Worm (Caenorhabditis elegans): ENCODE data around the gene F56D6.12.

Gene F56D6.12

DNA sequence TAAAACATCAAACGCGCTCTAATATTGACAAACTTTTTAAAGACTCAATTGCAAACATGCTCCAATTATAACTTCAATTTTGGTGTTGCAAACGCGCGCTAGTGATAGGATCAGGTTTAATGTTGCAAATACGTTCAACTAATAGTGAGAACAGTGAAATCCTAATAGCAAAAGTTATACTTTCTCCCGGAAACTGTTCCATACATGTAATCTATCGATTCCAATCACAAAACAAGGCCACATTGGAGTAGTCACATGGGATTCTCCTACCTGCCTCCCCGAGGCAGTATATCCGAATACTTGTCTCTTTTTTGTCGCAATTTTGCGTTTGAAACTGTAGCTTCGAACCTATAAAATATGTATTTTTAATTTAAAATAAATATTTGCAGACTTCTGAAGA is 38.1 kb upstream of the F56D6.12 start:
- TF ChIP-seq ham-2 (GFP tag; optimal IDR thresholded peaks at IDR 0.05) (no peak), elt-3 (tag; optimal IDR thresholded peaks at IDR 0.05) (no peak), sem-2 (GFP tag; optimal IDR thresholded peaks at IDR 0.05) (no peak), ztf-11 (tag; optimal IDR thresholded peaks at IDR 0.05) (no peak), nhr-237 (tag; optimal IDR thresholded peaks at IDR 0.05) (no peak), blmp-1 (tag; optimal IDR thresholded peaks at IDR 0.05) (no peak), nhr-28 (tag; optimal IDR thresholded peaks at IDR 0.05) (no peak), ceh-39 (tag; optimal IDR thresholded peaks at IDR 0.05) (no peak), nhr-12 (tag; optimal IDR thresholded peaks at IDR 0.05) (no peak), bed-3 (GFP tag; optimal IDR thresholded peaks at IDR 0.05) (no peak), mep-1 (tag; optimal IDR thresholded peaks at IDR 0.05) (no peak), lin-13 (tag; optimal IDR thresholded peaks at IDR 0.05) (no peak), mab-5 (tag; optimal IDR thresholded peaks at IDR 0.05) (no peak), sptf-1 (tag; optimal IDR thresholded peaks at IDR 0.05) (no peak), cnd-1 (tag; optimal IDR thresholded peaks at IDR 0.05) (no peak), ces-1 (GFP tag; optimal IDR thresholded peaks at IDR 0.05) (no peak), mls-2 (tag; optimal IDR thresholded peaks at IDR 0.05) (no peak), elt-1 (tag; optimal IDR thresholded peaks at IDR 0.05; ENCODE audit: borderline replicate concordance, insufficient read depth) (no peak), unc-39 (tag; optimal IDR thresholded peaks at IDR 0.05) (no peak), ceh-83 (GFP tag; optimal IDR thresholded peaks at IDR 0.05) (no peak)

DNA sequence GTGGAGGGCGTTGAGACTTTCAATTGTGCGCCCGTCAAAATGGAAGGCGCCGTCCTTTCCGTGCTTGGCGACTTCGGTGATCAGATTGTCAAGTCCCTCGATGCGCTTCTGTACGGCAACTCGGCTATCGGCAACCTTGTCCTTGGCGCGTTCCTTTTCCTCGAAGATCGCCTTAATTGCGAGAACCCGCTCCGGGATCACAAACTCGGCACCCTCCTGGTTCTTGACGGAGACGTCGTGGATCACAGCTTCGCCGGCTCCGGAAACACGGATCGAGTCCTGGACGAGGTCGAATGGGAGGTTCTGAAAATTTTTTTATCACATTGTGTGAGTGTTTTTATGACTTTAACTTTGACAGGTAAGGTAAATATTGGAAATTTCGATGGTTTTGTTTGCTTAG is 34.7 kb upstream of the F56D6.12 start:
- TF ChIP-seq nhr-12 (tag; optimal IDR thresholded peaks at IDR 0.05) (no peak), ztf-11 (tag; optimal IDR thresholded peaks at IDR 0.05) (no peak), ces-1 (GFP tag; optimal IDR thresholded peaks at IDR 0.05) (no peak), ceh-43 (GFP tag; optimal IDR thresholded peaks at IDR 0.05) (no peak), nhr-76 (tag; optimal IDR thresholded peaks at IDR 0.05) (no peak), lin-32 (GFP tag; optimal IDR thresholded peaks at IDR 0.05) (no peak), nhr-28 (tag; optimal IDR thresholded peaks at IDR 0.05) (no peak), mep-1 (tag; optimal IDR thresholded peaks at IDR 0.05) (no peak), lin-13 (tag; optimal IDR thresholded peaks at IDR 0.05) (no peak), lsy-2 (tag; optimal IDR thresholded peaks at IDR 0.05) (no peak), sem-2 (GFP tag; optimal IDR thresholded peaks at IDR 0.05) (no peak), unc-39 (tag; optimal IDR thresholded peaks at IDR 0.05) (no peak)

DNA sequence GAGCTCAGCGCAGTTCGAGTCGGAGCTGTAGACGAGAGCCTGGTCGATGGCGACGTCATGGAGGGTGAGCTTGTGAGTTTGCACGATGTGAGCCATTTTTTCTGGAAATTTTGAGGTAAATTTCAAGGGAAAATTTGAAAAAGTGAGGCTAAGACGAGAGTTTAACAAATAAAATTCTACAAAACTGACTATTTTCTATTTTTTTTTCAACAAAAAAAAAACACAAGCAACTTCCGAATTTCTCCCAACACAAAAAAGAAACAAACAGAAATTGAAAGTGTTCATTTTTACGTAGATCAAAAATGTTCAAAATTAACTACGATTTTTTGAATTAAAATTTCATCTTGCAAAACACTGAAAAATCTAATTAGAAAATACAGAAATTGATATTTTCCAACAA is 34.2 kb upstream of the F56D6.12 start, which contains the start of gene F37C4.5:
Gene F37C4.5, minus strand, starts transcription at position 101 of the 400 bp plus-strand sequence.
- no peak for TF ChIP-seq unc-39 (tag; optimal IDR thresholded peaks at IDR 0.05)
- no peak for TF ChIP-seq mab-5 (tag; optimal IDR thresholded peaks at IDR 0.05)
- TF ChIP-seq lsy-2 (tag; optimal IDR thresholded peaks at IDR 0.05), result no peak
- no peak for TF ChIP-seq ceh-83 (GFP tag; optimal IDR thresholded peaks at IDR 0.05)
- no peak for TF ChIP-seq sem-2 (GFP tag; optimal IDR thresholded peaks at IDR 0.05)
- TF ChIP-seq ztf-11 (tag; optimal IDR thresholded peaks at IDR 0.05), result no peak
- no peak for TF ChIP-seq nhr-28 (tag; optimal IDR thresholded peaks at IDR 0.05)
- no peak for TF ChIP-seq elt-1 (tag; optimal IDR thresholded peaks at IDR 0.05; ENCODE audit: borderline replicate concordance, insufficient read depth)
- TF ChIP-seq nhr-76 (tag; optimal IDR thresholded peaks at IDR 0.05), result no peak
- no peak for TF ChIP-seq ces-1 (GFP tag; optimal IDR thresholded peaks at IDR 0.05)
- TF ChIP-seq pha-4 (tag; optimal IDR thresholded peaks at IDR 0.05), result no peak
- TF ChIP-seq lin-32 (GFP tag; optimal IDR thresholded peaks at IDR 0.05), result no peak
- no peak for TF ChIP-seq hlh-1 (tag; optimal IDR thresholded peaks at IDR 0.05)
- TF ChIP-seq mls-2 (tag; optimal IDR thresholded peaks at IDR 0.05), result no peak
- no peak for TF ChIP-seq lin-13 (tag; optimal IDR thresholded peaks at IDR 0.05)
- TF ChIP-seq nhr-12 (tag; optimal IDR thresholded peaks at IDR 0.05), result no peak

DNA sequence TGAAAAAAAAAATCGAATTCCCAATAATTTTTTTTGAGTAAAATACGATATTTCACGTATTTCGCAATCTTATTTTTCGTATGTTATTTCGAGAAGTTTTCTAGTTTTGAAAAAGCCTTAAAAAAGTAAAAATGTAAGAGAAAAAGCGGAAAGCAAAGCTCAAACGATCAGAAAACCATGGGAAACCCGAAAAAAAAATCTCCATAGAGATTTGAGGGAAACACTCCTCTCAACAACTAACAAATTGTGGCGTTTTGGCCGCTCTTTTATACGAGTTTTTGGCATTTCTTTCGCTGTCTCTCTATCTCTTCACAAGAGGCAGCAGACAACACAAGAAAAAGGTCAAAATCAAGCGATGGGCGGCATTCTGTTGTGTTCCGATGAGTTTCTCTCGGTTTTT is 33.5 kb upstream of the F56D6.12 start:
- TF ChIP-seq ceh-83 (GFP tag; optimal IDR thresholded peaks at IDR 0.05) (peak; percentile 34), sptf-1 (tag; optimal IDR thresholded peaks at IDR 0.05) (peak; percentile 18), nhr-12 (tag; optimal IDR thresholded peaks at IDR 0.05) (no peak)

ce11 chrIV:3875260-3875659 is 32.7 kb upstream of the F56D6.12 start:
- TF ChIP-seq mab-5 (tag; optimal IDR thresholded peaks at IDR 0.05) (no peak), drap-1 (GFP tag; optimal IDR thresholded peaks at IDR 0.05) (no peak), nhr-28 (tag; optimal IDR thresholded peaks at IDR 0.05) (no peak), cnd-1 (tag; optimal IDR thresholded peaks at IDR 0.05) (no peak), pha-4 (tag; optimal IDR thresholded peaks at IDR 0.05) (no peak), nhr-237 (tag; optimal IDR thresholded peaks at IDR 0.05) (no peak), mls-2 (tag; optimal IDR thresholded peaks at IDR 0.05) (no peak), ztf-11 (tag; optimal IDR thresholded peaks at IDR 0.05) (no peak), ham-2 (GFP tag; optimal IDR thresholded peaks at IDR 0.05) (no peak), lin-32 (GFP tag; optimal IDR thresholded peaks at IDR 0.05) (no peak), mep-1 (tag; optimal IDR thresholded peaks at IDR 0.05) (no peak)

ce11 chrIV:3876955-3877354 is 31.0 kb upstream of the F56D6.12 start:
- TF ChIP-seq mab-5 (tag; optimal IDR thresholded peaks at IDR 0.05) (no peak), ztf-11 (tag; optimal IDR thresholded peaks at IDR 0.05) (no peak), lin-13 (tag; optimal IDR thresholded peaks at IDR 0.05) (no peak), ces-1 (GFP tag; optimal IDR thresholded peaks at IDR 0.05) (no peak), nhr-237 (tag; optimal IDR thresholded peaks at IDR 0.05) (no peak), ceh-43 (GFP tag; optimal IDR thresholded peaks at IDR 0.05) (no peak), ham-2 (GFP tag; optimal IDR thresholded peaks at IDR 0.05) (no peak), lsy-2 (tag; optimal IDR thresholded peaks at IDR 0.05) (no peak), tbx-8 (GFP tag; optimal IDR thresholded peaks at IDR 0.05) (no peak), ceh-83 (GFP tag; optimal IDR thresholded peaks at IDR 0.05) (no peak), lin-32 (GFP tag; optimal IDR thresholded peaks at IDR 0.05) (no peak), pha-4 (tag; optimal IDR thresholded peaks at IDR 0.05) (no peak), ceh-39 (tag; optimal IDR thresholded peaks at IDR 0.05) (no peak), bed-3 (GFP tag; optimal IDR thresholded peaks at IDR 0.05) (no peak)

Data from whole organism, mixed stage, embryonic.